Worm (Caenorhabditis elegans): Measurements from ENCODE around the gene Y75B8A.7.

Y75B8A.7 gene

ce11 chrIII:12160458-12160857 lies 7.8 kb downstream of the Y75B8A.7 start, which contains the start of gene Y75B8A.8:
Gene Y75B8A.8 (plus strand): TSS chrIII:12160758.
- TF ChIP-seq mab-5 (tag; optimal IDR thresholded peaks at IDR 0.05), result no peak
- TF ChIP-seq nhr-11 (tag; optimal IDR thresholded peaks at IDR 0.05), result no peak
- TF ChIP-seq gmeb-1 (tag; optimal IDR thresholded peaks at IDR 0.05), result no peak
- no peak for TF ChIP-seq sem-4 (tag; optimal IDR thresholded peaks at IDR 0.05)

DNA sequence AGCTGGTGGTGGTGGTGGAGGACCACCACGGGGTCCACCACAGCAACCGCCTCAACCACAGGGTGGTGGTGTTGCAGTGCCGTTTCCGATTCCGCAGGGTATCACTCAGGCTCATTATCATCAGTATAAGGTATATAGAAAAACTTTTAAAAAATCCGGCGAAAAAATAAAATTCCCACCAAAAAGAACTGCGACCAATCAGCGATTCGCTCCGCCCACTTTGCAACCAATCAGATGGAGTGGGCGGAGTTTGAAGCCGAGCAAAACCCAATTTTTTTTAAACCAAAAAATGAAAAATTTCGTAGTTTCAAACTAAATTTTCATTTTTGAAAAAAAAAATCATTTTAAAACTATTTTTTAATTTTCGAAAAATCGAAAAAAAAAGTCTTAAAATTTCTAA lies 8.2 kb downstream of the Y75B8A.7 start:
- TF ChIP-seq ztf-1 (GFP tag; conservative IDR thresholded peaks at IDR 0.05) (no peak), Y55F3AM.14 (GFP tag; optimal IDR thresholded peaks at IDR 0.05) (no peak), nhr-25 (tag; optimal IDR thresholded peaks at IDR 0.05) (no peak), unc-55 (GFP tag; optimal IDR thresholded peaks at IDR 0.05) (no peak), ztf-4 (tag; optimal IDR thresholded peaks at IDR 0.05) (no peak), sem-4 (tag; optimal IDR thresholded peaks at IDR 0.05) (no peak), nhr-129 (tag; optimal IDR thresholded peaks at IDR 0.05) (no peak), snpc-4 (tag; optimal IDR thresholded peaks at IDR 0.05) (no peak), nhr-12 (tag; optimal IDR thresholded peaks at IDR 0.05) (no peak), blmp-1 (tag; optimal IDR thresholded peaks at IDR 0.05; ENCODE audit: insufficient read depth) (no peak), nhr-10 (tag; optimal IDR thresholded peaks at IDR 0.05) (no peak), fos-1 (tag; optimal IDR thresholded peaks at IDR 0.05) (no peak), sma-3 (GFP tag; optimal IDR thresholded peaks at IDR 0.05) (no peak), unc-62 (GFP tag; optimal IDR thresholded peaks at IDR 0.05) (no peak), ceh-16 (tag; optimal IDR thresholded peaks at IDR 0.05) (no peak), nhr-23 (tag; optimal IDR thresholded peaks at IDR 0.05) (no peak)

ce11 chrIII:12164414-12164813 lies 11.7 kb downstream of the Y75B8A.7 start:
- no peak for TF ChIP-seq ceh-82 (tag; optimal IDR thresholded peaks at IDR 0.05)
- TF ChIP-seq F13H6.1 (tag; optimal IDR thresholded peaks at IDR 0.05), result no peak
- no peak for TF ChIP-seq zag-1 (tag; optimal IDR thresholded peaks at IDR 0.05)
- no peak for TF ChIP-seq unc-62 (GFP tag; optimal IDR thresholded peaks at IDR 0.05)
- no peak for TF ChIP-seq nhr-6 (tag; optimal IDR thresholded peaks at IDR 0.05)
- TF ChIP-seq ama-1 (optimal IDR thresholded peaks at IDR 0.05), result no peak
- no peak for TF ChIP-seq lin-39 (tag; optimal IDR thresholded peaks at IDR 0.05)
- TF ChIP-seq lsy-2 (tag; optimal IDR thresholded peaks at IDR 0.05), result no peak
- TF ChIP-seq ztf-11 (tag; optimal IDR thresholded peaks at IDR 0.05), result no peak
- no peak for TF ChIP-seq blmp-1 (tag; optimal IDR thresholded peaks at IDR 0.05; ENCODE audit: insufficient read depth)
- TF ChIP-seq ztf-1 (GFP tag; conservative IDR thresholded peaks at IDR 0.05), result no peak
- TF ChIP-seq mdl-1 (tag; optimal IDR thresholded peaks at IDR 0.05), result no peak
- TF ChIP-seq alr-1 (tag; optimal IDR thresholded peaks at IDR 0.05), result no peak
- no peak for TF ChIP-seq dmd-4 (tag; optimal IDR thresholded peaks at IDR 0.05)
- no peak for TF ChIP-seq skn-1 (tag; optimal IDR thresholded peaks at IDR 0.05)

DNA sequence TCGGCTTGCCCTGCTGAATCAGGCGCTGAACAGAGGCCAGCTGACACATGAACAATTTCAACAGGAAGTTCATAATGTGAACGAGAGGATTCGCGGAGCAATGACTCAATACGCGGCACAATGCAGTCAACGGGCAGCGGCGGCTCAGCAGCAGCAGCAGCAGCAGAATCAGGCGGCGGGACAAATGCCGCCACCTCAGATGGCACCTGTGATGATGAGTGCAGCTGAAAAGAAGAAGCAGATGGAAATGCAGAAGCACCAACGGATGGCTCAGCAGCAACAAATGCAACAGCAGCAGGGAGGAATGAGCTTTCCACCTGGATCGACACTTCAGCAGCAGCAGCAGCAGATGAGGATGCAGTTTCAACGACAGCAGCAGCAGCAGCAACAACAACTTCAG lies 12.6 kb downstream of the Y75B8A.7 start:
- TF ChIP-seq sma-3 (GFP tag; optimal IDR thresholded peaks at IDR 0.05) (no peak), zag-1 (tag; optimal IDR thresholded peaks at IDR 0.05) (no peak), ceh-16 (tag; optimal IDR thresholded peaks at IDR 0.05) (no peak), lin-13 (GFP tag; optimal IDR thresholded peaks at IDR 0.05) (no peak), dmd-4 (tag; optimal IDR thresholded peaks at IDR 0.05) (no peak), ama-1 (optimal IDR thresholded peaks at IDR 0.05) (no peak), skn-1 (tag; optimal IDR thresholded peaks at IDR 0.05) (no peak), Y55F3AM.14 (GFP tag; optimal IDR thresholded peaks at IDR 0.05) (no peak), elt-3 (tag; optimal IDR thresholded peaks at IDR 0.05) (no peak), peb-1 (tag; optimal IDR thresholded peaks at IDR 0.05) (no peak), F13H6.1 (tag; optimal IDR thresholded peaks at IDR 0.05) (no peak), mbf-1 (tag; optimal IDR thresholded peaks at IDR 0.05) (no peak), unc-55 (GFP tag; optimal IDR thresholded peaks at IDR 0.05) (no peak), unc-39 (tag; optimal IDR thresholded peaks at IDR 0.05) (no peak), unc-62 (GFP tag; optimal IDR thresholded peaks at IDR 0.05) (no peak), aly-2 (tag; optimal IDR thresholded peaks at IDR 0.05) (no peak), lsy-2 (tag; optimal IDR thresholded peaks at IDR 0.05) (no peak), nhr-11 (tag; optimal IDR thresholded peaks at IDR 0.05) (no peak)

DNA sequence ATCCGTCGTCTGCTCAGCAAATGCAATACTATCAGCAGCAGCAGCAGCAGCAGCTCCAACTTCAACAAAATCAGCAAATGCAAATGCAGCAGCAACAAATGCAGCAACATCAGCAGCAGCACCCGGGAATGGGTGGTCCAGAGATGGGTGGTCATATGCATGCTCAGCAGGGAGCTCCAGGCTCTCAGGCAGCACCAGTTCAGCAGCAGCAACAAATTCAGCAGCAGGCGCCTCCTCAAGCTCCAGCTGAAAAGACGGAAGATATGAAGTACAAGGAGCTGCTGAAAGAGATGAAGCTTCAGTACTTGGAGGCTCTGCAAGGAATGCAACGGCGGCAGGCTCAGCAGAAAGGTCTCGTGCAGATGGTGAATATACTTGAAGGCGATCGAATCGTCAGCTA lies 14.3 kb downstream of the Y75B8A.7 start:
- no peak for TF ChIP-seq alr-1 (tag; optimal IDR thresholded peaks at IDR 0.05)
- TF ChIP-seq blmp-1 (tag; optimal IDR thresholded peaks at IDR 0.05; ENCODE audit: insufficient read depth), result no peak
- TF ChIP-seq ztf-11 (tag; optimal IDR thresholded peaks at IDR 0.05), result no peak
- TF ChIP-seq aly-2 (tag; optimal IDR thresholded peaks at IDR 0.05), result no peak
- no peak for TF ChIP-seq C34F6.9 (tag; optimal IDR thresholded peaks at IDR 0.05)
